Fruit fly (Drosophila melanogaster): ENCODE data around the gene CG13042.

Gene CG13042

DNA sequence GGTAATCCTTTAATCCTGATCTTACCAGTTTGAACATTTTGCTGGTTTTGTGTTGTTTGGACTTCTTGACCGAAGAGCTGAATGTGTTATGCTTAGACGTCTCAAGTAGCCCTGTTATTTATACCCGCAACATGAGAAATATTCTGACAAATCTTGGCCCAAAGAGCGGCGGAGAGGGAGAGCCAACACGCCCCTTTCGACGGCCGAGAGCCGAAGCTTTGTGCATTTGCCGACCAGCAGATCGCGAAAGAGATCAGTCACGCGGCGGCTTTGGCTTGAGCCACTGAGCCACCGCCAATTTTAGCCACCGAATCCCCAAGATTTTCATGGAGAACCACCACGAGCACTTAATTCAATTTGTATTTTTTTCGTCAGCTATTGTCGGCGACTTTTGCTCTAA, 12.8 kb downstream of the CG13042 start, which contains the start of gene CG4962:
TSS of gene CG4962 (minus strand) at position 101 of the 400 bp plus-strand sequence.
- TF ChIP-seq CG10209 (GFP tag; optimal IDR thresholded peaks at IDR 0.05) = no peak
- TF ChIP-seq CG10543 (GFP tag; optimal IDR thresholded peaks at IDR 0.05) = no peak
- no peak for TF ChIP-seq cg (GFP tag; optimal IDR thresholded peaks at IDR 0.05)
- no peak for TF ChIP-seq crol (GFP tag; IDR thresholded peaks at IDR 0.05)
- TF ChIP-seq zfh1 (GFP tag; IDR thresholded peaks at IDR 0.05) = no peak
- no peak for TF ChIP-seq CG16815 (GFP tag; optimal IDR thresholded peaks at IDR 0.05)

DNA sequence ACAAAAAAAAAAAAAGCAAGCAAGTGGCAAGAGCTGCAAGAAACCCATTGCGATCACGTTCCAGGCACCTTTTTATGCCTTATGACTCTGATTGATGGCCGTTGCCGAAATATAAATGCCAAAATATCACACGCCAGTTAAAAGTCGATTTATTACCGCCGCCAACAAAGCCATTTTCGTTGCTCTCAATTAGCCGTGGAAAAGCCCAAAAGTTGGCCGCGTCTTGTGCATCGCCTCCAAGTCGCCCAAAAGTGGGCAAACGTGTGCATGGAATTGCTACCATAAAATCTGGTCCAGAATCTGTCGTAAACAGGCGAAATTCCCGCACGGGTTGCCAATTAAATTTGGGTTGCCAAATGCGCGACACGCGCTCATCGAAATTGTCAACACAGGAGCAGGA, 16.6 kb downstream of the CG13042 start:
- TF ChIP-seq gt (GFP tag; IDR thresholded peaks at IDR 0.05) = no peak
- TF ChIP-seq Oli (tag; optimal IDR thresholded peaks at IDR 0.05) = no peak
- TF ChIP-seq Abd-B (GFP tag; optimal IDR thresholded peaks at IDR 0.05) = peak; percentile 11
- TF ChIP-seq Bgb (GFP tag; IDR thresholded peaks at IDR 0.05; ENCODE audit: partially characterized antibody) = no peak
- no peak for TF ChIP-seq CG14050 (GFP tag; IDR thresholded peaks at IDR 0.05)
- no peak for TF ChIP-seq ash1 (GFP tag; optimal IDR thresholded peaks at IDR 0.05)
- 0 out of 3 replicates have a peak, but pooled peaks have one; percentile 17 for TF ChIP-seq z (GFP tag; IDR thresholded peaks at IDR 0.05)
- TF ChIP-seq Vsx1 (GFP tag; optimal IDR thresholded peaks at IDR 0.05) = peak; percentile 49
- TF ChIP-seq HLH54F (GFP tag; optimal IDR thresholded peaks at IDR 0.05) = no peak
- TF ChIP-seq CG10462 (GFP tag; optimal IDR thresholded peaks at IDR 0.05) = no peak
- no peak for TF ChIP-seq cato (GFP tag; optimal IDR thresholded peaks at IDR 0.05; ENCODE audit: borderline replicate concordance)
- TF ChIP-seq schlank (tag; optimal IDR thresholded peaks at IDR 0.05) = no peak
- TF ChIP-seq CG13287 (GFP tag; IDR thresholded peaks at IDR 0.05; ENCODE audit: partially characterized antibody) = peak; percentile 10; the same call in 1 of the 2 replicates
- no peak for TF ChIP-seq so (GFP tag; IDR thresholded peaks at IDR 0.05)
- TF ChIP-seq MBD-R2 (GFP tag; IDR thresholded peaks at IDR 0.05) = no peak
- TF ChIP-seq emc (GFP tag; optimal IDR thresholded peaks at IDR 0.05) = no peak
- TF ChIP-seq CG33213 (GFP tag; optimal IDR thresholded peaks at IDR 0.05) = no peak
- 0 out of 2 replicates have a peak, but pooled peaks have one; percentile 34 for TF ChIP-seq CG42726 (GFP tag; IDR thresholded peaks at IDR 0.05; ENCODE audit: partially characterized antibody)

DNA sequence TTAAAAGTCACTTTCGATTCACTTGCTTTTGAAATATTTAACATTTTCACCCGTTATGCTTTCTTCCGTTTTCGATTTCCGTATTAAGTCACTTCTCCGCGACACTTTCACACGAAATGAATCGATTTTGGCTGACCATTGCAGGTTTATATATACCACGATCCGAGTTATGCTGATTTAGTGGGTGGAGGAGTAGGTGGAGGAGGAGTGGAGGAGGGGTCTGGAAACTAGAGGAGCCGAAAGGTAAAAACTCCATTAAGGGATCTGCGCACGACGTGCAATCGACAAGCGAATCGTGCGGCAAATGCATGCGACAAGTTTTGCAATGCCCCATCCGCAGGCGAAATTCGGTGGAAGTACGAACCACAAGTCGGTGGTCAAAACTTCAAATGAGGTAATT, 17.4 kb downstream of the CG13042 start, which contains the start of gene CG13045:
TSS of gene CG13045 (minus strand) at position 101 of the 400 bp plus-strand sequence.
- TF ChIP-seq C15 (GFP tag; IDR thresholded peaks at IDR 0.05) = 0 out of 3 replicates have a peak, but pooled peaks have one; percentile 11
- no peak for TF ChIP-seq CG1792 (GFP tag; optimal IDR thresholded peaks at IDR 0.05)

DNA sequence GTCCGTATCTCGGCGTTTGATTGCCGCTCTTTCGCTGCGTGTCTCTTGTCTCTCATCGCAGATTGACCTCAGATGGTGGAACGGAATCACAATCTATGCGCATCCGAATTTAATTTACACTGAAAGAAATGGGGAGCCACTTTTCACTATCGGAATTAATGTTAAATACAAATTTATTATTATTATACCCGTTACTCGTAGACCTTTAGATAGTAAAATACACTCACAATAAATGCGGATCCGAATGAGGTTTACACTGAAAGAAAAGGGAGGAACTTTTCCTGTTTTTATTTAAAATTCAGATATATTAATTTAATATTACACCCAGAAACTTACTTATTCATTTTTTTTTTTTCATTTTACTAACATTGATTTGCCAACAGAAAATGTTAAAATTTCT, 19.2 kb downstream of the CG13042 start:
- TF ChIP-seq slou (GFP tag; optimal IDR thresholded peaks at IDR 0.05) = no peak
- TF ChIP-seq Atf6 (GFP tag; IDR thresholded peaks at IDR 0.05) = peak; percentile 38; the same call in 1 of the 2 replicates
- TF ChIP-seq Chrac-16 (GFP tag; optimal IDR thresholded peaks at IDR 0.05) = peak; percentile 9
- no peak for TF ChIP-seq wdn (GFP tag; IDR thresholded peaks at IDR 0.05)
- peak; percentile 56 for TF ChIP-seq Xbp1 (GFP tag; optimal IDR thresholded peaks at IDR 0.05)
- 0 out of 2 replicates have a peak, but pooled peaks have one; percentile 20 for TF ChIP-seq Nf-YA (GFP tag; IDR thresholded peaks at IDR 0.05)
- TF ChIP-seq Blimp-1 (GFP tag; optimal IDR thresholded peaks at IDR 0.05) = peak; percentile 22
- TF ChIP-seq CG10209 (GFP tag; optimal IDR thresholded peaks at IDR 0.05) = peak; percentile 23
- peak; percentile 31 for TF ChIP-seq az2 (GFP tag; optimal IDR thresholded peaks at IDR 0.05)
- peak; percentile 44; the same call in 1 of the 2 replicates for TF ChIP-seq CG11696 (GFP tag; IDR thresholded peaks at IDR 0.05)
- TF ChIP-seq CG17568 (GFP tag; optimal IDR thresholded peaks at IDR 0.05) = no peak
- peak; percentile 64; the same call in 1 of the 2 replicates for TF ChIP-seq esg (GFP tag; conservative IDR thresholded peaks at IDR 0.05)
- peak; percentile 25 for TF ChIP-seq CG9437 (GFP tag; optimal IDR thresholded peaks at IDR 0.05)
- peak; percentile 34; the same call in 1 of the 3 replicates for TF ChIP-seq row (GFP tag; IDR thresholded peaks at IDR 0.05)
- peak; percentile 2 for TF ChIP-seq nmo (GFP tag; optimal IDR thresholded peaks at IDR 0.05)
- TF ChIP-seq Gug (GFP tag; IDR thresholded peaks at IDR 0.05) = 0 out of 4 replicates have a peak, but pooled peaks have one; percentile 13
- TF ChIP-seq CG6175 (GFP tag; IDR thresholded peaks at IDR 0.05) = no peak
- no peak for TF ChIP-seq CrebB (tag; optimal IDR thresholded peaks at IDR 0.05)
- TF ChIP-seq CG4404 (GFP tag; IDR thresholded peaks at IDR 0.05) = no peak
- no peak for TF ChIP-seq zen (tag; optimal IDR thresholded peaks at IDR 0.05)
- 0 out of 2 replicates have a peak, but pooled peaks have one; percentile 11 for TF ChIP-seq ttk (GFP tag; IDR thresholded peaks at IDR 0.05)
- peak; percentile 31 for TF ChIP-seq Sox102F (GFP tag; optimal IDR thresholded peaks at IDR 0.05)
